Fruit fly (Drosophila melanogaster): ENCODE data around the gene CG33493.

DNA sequence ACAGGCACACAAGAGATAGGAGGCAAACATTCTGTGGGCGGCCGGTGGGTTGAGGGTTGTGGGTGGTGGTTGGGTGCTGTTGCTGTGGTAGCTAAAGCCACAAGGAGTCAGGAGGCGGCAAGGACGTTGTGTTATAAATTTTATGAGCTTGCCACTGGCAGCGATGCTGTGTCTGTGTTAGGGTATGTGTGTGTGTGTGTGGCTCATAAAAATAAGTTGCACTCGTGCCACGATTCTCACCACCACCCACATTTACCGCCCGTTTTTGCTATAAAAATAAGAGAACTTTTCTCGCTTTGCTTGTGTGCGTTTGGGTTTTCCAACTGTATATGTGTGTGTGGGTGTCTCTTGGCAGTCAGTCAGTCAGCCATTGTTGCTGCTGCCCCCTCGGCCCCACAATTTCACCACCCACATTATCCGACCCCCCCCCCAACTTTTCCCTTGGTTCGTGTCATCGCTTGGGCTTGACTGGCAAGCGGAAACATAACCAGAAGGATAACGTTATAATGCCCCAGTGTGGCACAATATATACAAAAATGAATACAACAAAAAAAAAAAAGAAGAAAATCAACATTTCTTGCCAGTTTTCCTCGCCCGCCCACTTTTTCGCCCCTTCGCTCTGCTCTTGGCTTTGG is 32.0 kb upstream of the CG33493 start:
- no peak for TF ChIP-seq Crg-1 (GFP tag; optimal IDR thresholded peaks at IDR 0.05)
- TF ChIP-seq CG14711 (tag; optimal IDR thresholded peaks at IDR 0.05): no peak
- TF ChIP-seq CG1620 (GFP tag; optimal IDR thresholded peaks at IDR 0.05): no peak
- TF ChIP-seq CG11617 (GFP tag; optimal IDR thresholded peaks at IDR 0.05): no peak
- no peak for TF ChIP-seq Mnt (GFP tag; optimal IDR thresholded peaks at IDR 0.05)
- no peak for TF ChIP-seq CG5204 (GFP tag; optimal IDR thresholded peaks at IDR 0.05)
- no peak for TF ChIP-seq CG33017 (tag; optimal IDR thresholded peaks at IDR 0.05)
- TF ChIP-seq CG7101 (tag; optimal IDR thresholded peaks at IDR 0.05): no peak
